Fruit fly (Drosophila melanogaster) S2 (cell line): Measurements from ENCODE around the gene Marf.

ENCODE experiments used
- CG8478 ChIP-seq: fragments of >200 bp; optimal IDR thresholded peaks from 2 replicates; lab custom pipeline; 2018
- CTCF ChIP-seq, 2 experiments: fragments of >200 bp; optimal IDR thresholded peaks; 2 replicates each; lab custom pipeline; 2018

DNA sequence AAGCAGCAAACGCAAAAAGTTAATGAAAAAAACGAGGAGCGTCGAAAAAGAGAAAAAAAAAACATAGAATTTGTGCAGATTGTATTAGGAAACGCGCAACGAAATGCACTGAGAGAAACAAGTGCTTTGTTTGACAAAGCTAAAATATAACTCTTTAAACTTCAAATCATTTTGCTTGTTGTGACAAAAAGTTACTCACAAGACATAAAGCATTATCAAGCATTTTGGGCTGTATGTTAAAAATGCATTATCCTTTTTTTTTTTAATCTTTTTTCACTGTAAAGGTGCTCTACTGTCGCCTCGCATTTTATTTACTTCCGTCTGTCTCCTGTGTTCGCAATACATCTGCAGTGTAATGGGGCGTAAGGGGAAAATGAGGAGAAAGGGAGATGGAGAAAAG, 11.0 kb downstream of the Marf start:
- TF ChIP-seq CG8478 (no peak), CTCF (optimal IDR thresholded peaks at IDR 0.05; lab: Kevin White, UChicago) (no peak)
